Fruit fly (Drosophila melanogaster) whole organism, embryonic: Measurements from ENCODE around the gene Irk1.

Source experiments
- C15 ChIP-seq: fragments of 200-800 bp; sonication (Bioruptor generic); IDR thresholded peaks from 3 replicates; pipeline ENCODE4 v1.3.6; 2022; ENCODE audit warnings: missing biosample characterization, missing genetic modification characterization
- CG10979 ChIP-seq: fragments of 200-800 bp; sonication (Bioruptor generic); optimal IDR thresholded peaks from 2 replicates; lab custom pipeline; 2018; ENCODE audit warnings: missing biosample characterization, mild to moderate bottlenecking, missing genetic modification characterization, moderate library complexity
- CG12155 ChIP-seq: fragments of 200-800 bp; sonication (Bioruptor generic); optimal IDR thresholded peaks from 3 replicates; lab custom pipeline; 2016; ENCODE audit warnings: missing biosample characterization, missing genetic modification characterization
- CG17359 ChIP-seq: fragments of 200-800 bp; sonication (Bioruptor generic); optimal IDR thresholded peaks from 3 replicates; lab custom pipeline; 2018; ENCODE audit warnings: missing biosample characterization, mild to moderate bottlenecking, missing genetic modification characterization, moderate library complexity
- CG17361 ChIP-seq: fragments of 200-800 bp; sonication (Bioruptor generic); IDR thresholded peaks from 3 replicates; pipeline ENCODE4 v1.3.6; 2022; ENCODE audit warnings: missing biosample characterization, missing genetic modification characterization
- CG17912 ChIP-seq: fragments of 200-800 bp; sonication (Bioruptor generic); optimal IDR thresholded peaks from 2 replicates; lab custom pipeline; 2018; ENCODE audit warnings: missing biosample characterization, mild to moderate bottlenecking, missing genetic modification characterization
- CG18599 ChIP-seq: fragments of 200-800 bp; sonication (Bioruptor generic); optimal IDR thresholded peaks from 3 replicates; lab custom pipeline; 2017; ENCODE audit warnings: missing biosample characterization, missing genetic modification characterization, mild to moderate bottlenecking, moderate library complexity, missing genetic modification reagents
- CG2202 ChIP-seq: fragments of 200-800 bp; sonication (Bioruptor generic); optimal IDR thresholded peaks from 2 replicates; lab custom pipeline; 2018; ENCODE audit warnings: missing biosample characterization, mild to moderate bottlenecking, missing genetic modification characterization
- CG2875 ChIP-seq: fragments of 200-800 bp; sonication (Bioruptor generic); optimal IDR thresholded peaks from 2 replicates; lab custom pipeline; 2017; ENCODE audit warnings: missing biosample characterization, mild to moderate bottlenecking, missing genetic modification characterization, missing genetic modification reagents
- CG34224 ChIP-seq: fragments of 200-800 bp; sonication (Bioruptor generic); IDR thresholded peaks from 3 replicates; pipeline ENCODE4 v1.3.6; 2022; ENCODE audit warnings: missing biosample characterization, missing genetic modification characterization; ENCODE audit not compliant: partially characterized antibody
- CG5180 ChIP-seq: fragments of 200-800 bp; sonication (Bioruptor generic); optimal IDR thresholded peaks from 3 replicates; lab custom pipeline; 2017; ENCODE audit warnings: missing biosample characterization, missing genetic modification characterization, mild to moderate bottlenecking, moderate library complexity, missing genetic modification reagents
- CG7372 ChIP-seq: fragments of 200-800 bp; sonication (Bioruptor generic); IDR thresholded peaks from 2 replicates; pipeline ENCODE4 v1.3.6; 2022; ENCODE audit warnings: missing biosample characterization, missing genetic modification characterization
- CG7839 ChIP-seq: fragments of 200-800 bp; sonication (Bioruptor generic); optimal IDR thresholded peaks from 3 replicates; lab custom pipeline; 2018; ENCODE audit warnings: missing biosample characterization, mild to moderate bottlenecking, missing genetic modification characterization, moderate library complexity
- CG7928 ChIP-seq: fragments of 200-800 bp; sonication (Bioruptor generic); optimal IDR thresholded peaks from 2 replicates; lab custom pipeline; 2017; ENCODE audit warnings: missing biosample characterization, mild to moderate bottlenecking, missing genetic modification characterization
- CG9437 ChIP-seq: fragments of 200-800 bp; sonication (Bioruptor generic); optimal IDR thresholded peaks from 2 replicates; lab custom pipeline; 2018; ENCODE audit warnings: missing biosample characterization, mild to moderate bottlenecking, missing genetic modification characterization
- CG9876 ChIP-seq: fragments of 200-800 bp; sonication (Bioruptor generic); optimal IDR thresholded peaks from 2 replicates; lab custom pipeline; 2016; ENCODE audit warnings: missing biosample characterization, missing genetic modification characterization
- CG9932 ChIP-seq: fragments of 200-800 bp; sonication (Bioruptor generic); IDR thresholded peaks from 2 replicates; pipeline ENCODE4 v1.3.6; 2022; ENCODE audit warnings: missing biosample characterization, missing genetic modification characterization
- CoRest ChIP-seq: fragments of 200-800 bp; sonication (Bioruptor generic); optimal IDR thresholded peaks from 3 replicates; lab custom pipeline; 2018; ENCODE audit warnings: missing biosample characterization, mild to moderate bottlenecking, missing genetic modification characterization, moderate library complexity
- D ChIP-seq, 2 experiments: fragments of 200-800 bp in 1 of 2; fragments of >200 bp in 1 of 2; sonication (Bioruptor generic) in 1 of 2; optimal IDR thresholded peaks; 2 replicates in 1 of 2; 3 replicates in 1 of 2; lab custom pipeline; 2017; ENCODE audit warnings: mild to moderate bottlenecking in 1 of 2, missing biosample characterization in 1 of 2, missing genetic modification characterization in 1 of 2, missing genetic modification reagents in 1 of 2
- Dip2 ChIP-seq: fragments of 200-800 bp; sonication (Bioruptor generic); IDR thresholded peaks from 2 replicates; pipeline ENCODE4 v1.3.6; 2022; ENCODE audit warnings: missing biosample characterization, missing genetic modification characterization
- HHEX ChIP-seq: fragments of 200-800 bp; sonication (Bioruptor generic); optimal IDR thresholded peaks from 3 replicates; lab custom pipeline; 2017; ENCODE audit warnings: missing biosample characterization, mild to moderate bottlenecking, missing genetic modification characterization, missing genetic modification reagents
- HLH54F ChIP-seq: fragments of 200-800 bp; sonication (Bioruptor generic); optimal IDR thresholded peaks from 3 replicates; lab custom pipeline; 2016; ENCODE audit warnings: missing biosample characterization, missing genetic modification characterization
- Hr51 ChIP-seq, 2 experiments: fragments of 200-800 bp; sonication (Bioruptor generic); optimal IDR thresholded peaks; 2 replicates in 1 of 2; 3 replicates in 1 of 2; lab custom pipeline; 2016 to 2018; ENCODE audit warnings: missing biosample characterization in 2 of 2, missing genetic modification characterization in 2 of 2, mild to moderate bottlenecking in 1 of 2, moderate library complexity in 1 of 2
- Lpt ChIP-seq: fragments of >200 bp; optimal IDR thresholded peaks from 2 replicates; lab custom pipeline; 2018; ENCODE audit warnings: missing biosample characterization, missing genetic modification characterization
- Mad ChIP-seq: fragments of 200-800 bp; sonication (Bioruptor generic); optimal IDR thresholded peaks from 2 replicates; lab custom pipeline; 2016; ENCODE audit warnings: missing biosample characterization, missing genetic modification characterization
- Neu2 ChIP-seq: fragments of 200-800 bp; sonication (Bioruptor generic); optimal IDR thresholded peaks from 3 replicates; lab custom pipeline; 2016; ENCODE audit warnings: missing biosample characterization, missing genetic modification characterization, borderline replicate concordance
- Nf-YA ChIP-seq: fragments of 200-800 bp; sonication (Bioruptor generic); IDR thresholded peaks from 2 replicates; pipeline ENCODE4 v1.3.6; 2022; ENCODE audit warnings: missing biosample characterization, missing genetic modification characterization
- Taf1 ChIP-seq: fragments of 200-800 bp; sonication (Bioruptor generic); IDR thresholded peaks from 2 replicates; pipeline ENCODE4 v1.3.6; 2022; ENCODE audit warnings: missing biosample characterization, missing genetic modification characterization
- Xrp1 ChIP-seq: fragments of 200-800 bp; sonication (Bioruptor generic); IDR thresholded peaks from 2 replicates; pipeline ENCODE4 v1.3.6; 2022; ENCODE audit warnings: missing biosample characterization, missing genetic modification characterization
- amos ChIP-seq: fragments of 200-800 bp; sonication (Bioruptor generic); IDR thresholded peaks from 2 replicates; pipeline ENCODE4 v1.3.6; 2022; ENCODE audit warnings: missing biosample characterization, missing genetic modification characterization; ENCODE audit not compliant: partially characterized antibody
- az2 ChIP-seq: fragments of 200-800 bp; sonication (Bioruptor generic); optimal IDR thresholded peaks from 3 replicates; lab custom pipeline; 2016; ENCODE audit warnings: missing biosample characterization, missing genetic modification characterization
- br ChIP-seq: fragments of >200 bp; optimal IDR thresholded peaks from 2 replicates; lab custom pipeline; 2017
- btn ChIP-seq: fragments of 200-800 bp; sonication (Bioruptor generic); optimal IDR thresholded peaks from 2 replicates; lab custom pipeline; 2016; ENCODE audit warnings: missing biosample characterization, missing genetic modification characterization
- ewg ChIP-seq: fragments of 200-800 bp; sonication (Bioruptor generic); optimal IDR thresholded peaks from 3 replicates; lab custom pipeline; 2017; ENCODE audit warnings: mild to moderate bottlenecking, missing biosample characterization, missing genetic modification reagents, missing genetic modification characterization
- exex ChIP-seq: fragments of 200-800 bp; sonication (Bioruptor generic); optimal IDR thresholded peaks from 4 replicates; lab custom pipeline; 2018; ENCODE audit warnings: missing biosample characterization, mild to moderate bottlenecking, missing genetic modification characterization, moderate library complexity
- gcm2 ChIP-seq: fragments of 200-800 bp; sonication (Bioruptor generic); optimal IDR thresholded peaks from 2 replicates; lab custom pipeline; 2016; ENCODE audit warnings: missing biosample characterization, missing genetic modification characterization
- her ChIP-seq: fragments of 200-800 bp; sonication (Bioruptor generic); optimal IDR thresholded peaks from 2 replicates; lab custom pipeline; 2016; ENCODE audit warnings: missing biosample characterization, missing genetic modification characterization
- jing ChIP-seq: fragments of 200-800 bp; sonication (Bioruptor generic); optimal IDR thresholded peaks from 2 replicates; lab custom pipeline; 2018; ENCODE audit warnings: missing biosample characterization, mild to moderate bottlenecking, missing genetic modification characterization
- maf-S ChIP-seq: fragments of 200-800 bp; sonication (Bioruptor generic); optimal IDR thresholded peaks from 2 replicates; lab custom pipeline; 2016; ENCODE audit warnings: missing biosample characterization, missing genetic modification characterization
- mirr ChIP-seq: fragments of 200-800 bp; sonication (Bioruptor generic); optimal IDR thresholded peaks from 3 replicates; lab custom pipeline; 2018; ENCODE audit warnings: missing biosample characterization, mild to moderate bottlenecking, missing genetic modification characterization
- pan ChIP-seq, 4 experiments: fragments of >200 bp in 3 of 4; fragments of 200-800 bp in 1 of 4; sonication (Bioruptor generic) in 1 of 4; optimal IDR thresholded peaks in 3 of 4; IDR thresholded peaks in 1 of 4; 2 replicates each; pipeline versions ENCODE4 v1.3.6 to Lab custom; 2017 to 2022; ENCODE audit warnings: missing biosample characterization in 2 of 4, missing genetic modification characterization in 2 of 4, mixed read lengths in 1 of 4
- ranshi ChIP-seq: fragments of 200-800 bp; sonication (Bioruptor generic); IDR thresholded peaks from 2 replicates; pipeline ENCODE4 v1.3.6; 2022; ENCODE audit warnings: missing biosample characterization, missing genetic modification characterization
- rib ChIP-seq: fragments of 200-800 bp; sonication (Bioruptor generic); IDR thresholded peaks from 2 replicates; pipeline ENCODE4 v1.3.6; 2022; ENCODE audit warnings: missing biosample characterization, missing genetic modification characterization
- sd ChIP-seq: fragments of 200-800 bp; sonication (Bioruptor generic); optimal IDR thresholded peaks from 3 replicates; lab custom pipeline; 2018; ENCODE audit warnings: missing biosample characterization, mild to moderate bottlenecking, missing genetic modification characterization, moderate library complexity
- slbo ChIP-seq: fragments of 200-800 bp; sonication (Bioruptor generic); IDR thresholded peaks from 2 replicates; pipeline ENCODE4 v1.3.6; 2022; ENCODE audit warnings: missing biosample characterization, missing genetic modification characterization
- tgo ChIP-seq: fragments of 200-800 bp; sonication (Bioruptor generic); IDR thresholded peaks from 3 replicates; pipeline ENCODE4 v1.3.6; 2022; ENCODE audit warnings: missing biosample characterization, missing genetic modification characterization
- tio ChIP-seq: fragments of 200-800 bp; sonication (Bioruptor generic); optimal IDR thresholded peaks from 2 replicates; lab custom pipeline; 2017; ENCODE audit warnings: missing biosample characterization, missing genetic modification characterization, inconsistent platforms
- tna ChIP-seq: fragments of 200-800 bp; sonication (Bioruptor generic); IDR thresholded peaks from 2 replicates; pipeline ENCODE4 v1.3.6; 2022; ENCODE audit warnings: missing biosample characterization, missing genetic modification characterization; ENCODE audit not compliant: partially characterized antibody

Irk1 gene

dm6 chr3R:23191108-23191771, 23.1 kb downstream of the Irk1 start (continued):
- TF ChIP-seq CG7928 (GFP tag; lab: Kevin White, UChicago): no peak
- TF ChIP-seq btn (GFP tag; lab: Kevin White, UChicago): no peak
- TF ChIP-seq exex (tag; lab: Kevin White, UChicago): peak; percentile 71
- TF ChIP-seq Dip2 (GFP tag; lab: Robert Waterston, UW): no peak
- no peak for TF ChIP-seq CG2875
- no peak for TF ChIP-seq mirr
- peak; percentile 61; the same call in 1 of the 2 replicates for TF ChIP-seq slbo (GFP tag; lab: Robert Waterston, UW)
- peak; percentile 46 for TF ChIP-seq CG7839
- no peak for TF ChIP-seq CG17361 (GFP tag; lab: Robert Waterston, UW)
- no peak for TF ChIP-seq gcm2 (GFP tag; lab: Kevin White, UChicago)
- no peak for TF ChIP-seq CG9437 (GFP tag; lab: Kevin White, UChicago)
- no peak for TF ChIP-seq CG9876 (GFP tag; lab: Kevin White, UChicago)
- no peak for TF ChIP-seq D (optimal IDR thresholded peaks at IDR 0.05; lab: Kevin White, UChicago)
- no peak for TF ChIP-seq D (GFP tag; optimal IDR thresholded peaks at IDR 0.05; lab: Kevin White, UChicago)
- TF ChIP-seq HHEX (GFP tag; lab: Kevin White, UChicago): peak; percentile 2
- no peak for TF ChIP-seq Lpt (GFP tag; lab: Kevin White, UChicago)
- no peak for TF ChIP-seq br (lab: Kevin White, UChicago)
- no peak for TF ChIP-seq CG17912
- TF ChIP-seq jing: no peak
- TF ChIP-seq CG12155 (GFP tag; lab: Kevin White, UChicago): peak; percentile 25
- no peak for TF ChIP-seq Mad (GFP tag; lab: Kevin White, UChicago)
- TF ChIP-seq C15 (GFP tag; lab: Robert Waterston, UW): no peak
- peak; percentile 57 for TF ChIP-seq CG18599
- peak; percentile 31; the same call in 1 of the 2 replicates for TF ChIP-seq Xrp1 (GFP tag; lab: Robert Waterston, UW)
- TF ChIP-seq CG2202: no peak
- no peak for TF ChIP-seq Hr51 (GFP tag; optimal IDR thresholded peaks at IDR 0.05; lab: Kevin White, UChicago)
- TF ChIP-seq ewg (GFP tag; lab: Kevin White, UChicago): no peak
- 0 out of 2 replicates have a peak, but pooled peaks have one; percentile 25 for TF ChIP-seq CG7372 (GFP tag; lab: Robert Waterston, UW)
- TF ChIP-seq Nf-YA: no peak
- peak; percentile 28 for TF ChIP-seq sd (tag; lab: Kevin White, UChicago)
- peak; percentile 3 for TF ChIP-seq CG10979 (tag; lab: Kevin White, UChicago)
- no peak for TF ChIP-seq Neu2 (GFP tag; lab: Kevin White, UChicago)
- TF ChIP-seq Taf1: no peak
- no peak for TF ChIP-seq az2 (GFP tag; lab: Kevin White, UChicago)
- peak; percentile 2 for TF ChIP-seq CG17359 (tag; lab: Kevin White, UChicago)
- peak; percentile 67 for TF ChIP-seq her (GFP tag; lab: Kevin White, UChicago)
- no peak for TF ChIP-seq maf-S (GFP tag; lab: Kevin White, UChicago)
- peak; percentile 21 for TF ChIP-seq HLH54F
- TF ChIP-seq CG5180 (GFP tag; lab: Kevin White, UChicago): peak; percentile 34
- TF ChIP-seq tna: peak; percentile 16; the same call in 1 of the 2 replicates
- TF ChIP-seq CG34224 (GFP tag; lab: Robert Waterston, UW): peak; percentile 54
- TF ChIP-seq CoRest: peak; percentile 3
- TF ChIP-seq tio: no peak
- peak; percentile 38; the same call in 1 of the 3 replicates for TF ChIP-seq tgo (GFP tag; lab: Robert Waterston, UW)
- peak; percentile 48; the same call in 1 of the 2 replicates for TF ChIP-seq ranshi (GFP tag; lab: Robert Waterston, UW)
- peak; percentile 62; the same call in 1 of the 2 replicates for TF ChIP-seq amos (GFP tag; lab: Robert Waterston, UW)
- no peak for TF ChIP-seq pan (optimal IDR thresholded peaks at IDR 0.05; lab: Kevin White, UChicago)
- peak in 1 of 2 experiments; percentile 61 for TF ChIP-seq pan (GFP tag; optimal IDR thresholded peaks at IDR 0.05 in 1 of 2, IDR thresholded peaks at IDR 0.05 in 1 of 2)
- 0 out of 2 replicates have a peak, but pooled peaks have one; percentile 37 for TF ChIP-seq rib (GFP tag; lab: Robert Waterston, UW)
- TF ChIP-seq CG9932 (GFP tag; lab: Robert Waterston, UW): peak; percentile 67
